Worm (Caenorhabditis elegans): ENCODE results near the gene srab-24.

DNA sequence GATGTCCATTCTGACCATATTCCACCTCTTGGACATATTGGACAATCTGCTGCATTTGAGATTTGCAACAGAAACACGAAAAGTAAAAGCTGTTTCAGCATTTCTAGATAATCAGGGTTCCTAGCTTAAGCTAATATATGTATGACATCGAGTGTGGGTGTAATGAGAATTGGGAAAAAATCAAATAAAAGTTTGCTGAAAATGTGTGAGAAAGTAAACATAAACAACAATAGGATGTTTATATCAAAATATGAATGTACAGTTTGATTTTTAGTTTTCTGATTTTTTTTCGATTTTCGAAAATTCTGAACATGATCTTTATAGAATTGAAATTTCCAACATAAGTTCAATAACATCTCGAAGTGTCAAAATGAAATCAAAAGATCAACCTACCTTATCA, 19.2 kb downstream of the srab-24 start, which contains the start of gene F02H6.6:
- TF ChIP-seq nhr-6 (tag; optimal IDR thresholded peaks at IDR 0.05) (no peak), blmp-1 (tag; optimal IDR thresholded peaks at IDR 0.05; ENCODE audit: insufficient read depth) (no peak), unc-62 (GFP tag; optimal IDR thresholded peaks at IDR 0.05) (no peak), skn-1 (tag; optimal IDR thresholded peaks at IDR 0.05) (no peak), elt-3 (tag; optimal IDR thresholded peaks at IDR 0.05) (no peak), snpc-4 (tag; optimal IDR thresholded peaks at IDR 0.05) (no peak), elt-1 (tag; optimal IDR thresholded peaks at IDR 0.05) (no peak), ztf-4 (tag; optimal IDR thresholded peaks at IDR 0.05) (no peak)
